Fruit fly (Drosophila melanogaster): ENCODE measurements around the gene Mgat2.
A peak's percentile ranks its signal among the peaks of the same experiment; 100 is the strongest.

Gene Mgat2

DNA sequence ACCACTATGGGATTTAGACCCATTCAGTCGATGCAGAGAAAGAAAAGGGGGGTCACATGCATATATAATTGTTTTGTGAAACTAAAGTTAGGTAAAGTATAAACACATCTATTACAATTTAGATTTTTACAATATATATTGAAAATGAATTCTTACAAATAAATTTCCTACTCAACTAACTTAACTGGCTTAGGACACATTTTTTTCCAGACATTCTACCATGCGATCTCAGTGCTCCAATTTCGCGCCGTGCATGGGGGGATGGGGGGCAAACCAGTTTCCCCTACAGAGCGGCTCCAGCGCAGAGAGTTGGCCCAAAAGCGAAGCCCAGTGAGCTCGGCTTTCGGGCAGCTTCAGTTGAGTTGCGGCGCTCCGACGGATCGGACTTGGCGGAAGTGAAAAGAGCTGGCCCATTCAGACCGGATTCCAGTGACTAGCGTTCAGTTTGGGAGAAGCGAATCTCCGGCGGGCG lies 38.9 kb downstream of the Mgat2 start, which contains the start of gene CG7896 (continued):
- no peak for TF ChIP-seq sens-2 (GFP tag; IDR thresholded peaks at IDR 0.05)
- no peak for TF ChIP-seq CG16863 (GFP tag; optimal IDR thresholded peaks at IDR 0.05)
- TF ChIP-seq Ets97D (GFP tag; optimal IDR thresholded peaks at IDR 0.05), result no peak
- no peak for TF ChIP-seq Mes4 (GFP tag; optimal IDR thresholded peaks at IDR 0.05)
- peak; percentile 7 for TF ChIP-seq pros (GFP tag; optimal IDR thresholded peaks at IDR 0.05)
- peak; percentile 35 for TF ChIP-seq slp2 (GFP tag; optimal IDR thresholded peaks at IDR 0.05)
- TF ChIP-seq p53 (GFP tag; optimal IDR thresholded peaks at IDR 0.05), result no peak
- TF ChIP-seq Hand (GFP tag; optimal IDR thresholded peaks at IDR 0.05), result peak; percentile 17
- TF ChIP-seq gt (GFP tag; IDR thresholded peaks at IDR 0.05), result peak; percentile 34; the same call in 1 of the 2 replicates
- peak; percentile 74 for TF ChIP-seq bcd (GFP tag; optimal IDR thresholded peaks at IDR 0.05)
- TF ChIP-seq Drgx (GFP tag; IDR thresholded peaks at IDR 0.05), result peak; percentile 90
- no peak for TF ChIP-seq CG15073 (GFP tag; optimal IDR thresholded peaks at IDR 0.05)
- TF ChIP-seq mam (GFP tag; optimal IDR thresholded peaks at IDR 0.05), result no peak
- no peak for TF ChIP-seq pzg (GFP tag; optimal IDR thresholded peaks at IDR 0.05)
- peak; percentile 20 for TF ChIP-seq CG30431 (GFP tag; optimal IDR thresholded peaks at IDR 0.05)
- no peak for TF ChIP-seq btn (GFP tag; optimal IDR thresholded peaks at IDR 0.05)
- peak; percentile 22 for TF ChIP-seq Fer2 (tag; optimal IDR thresholded peaks at IDR 0.05)
- peak; percentile 71 for TF ChIP-seq CG18599 (GFP tag; optimal IDR thresholded peaks at IDR 0.05)
- TF ChIP-seq CG2129 (GFP tag; IDR thresholded peaks at IDR 0.05; ENCODE audit: partially characterized antibody), result no peak
- TF ChIP-seq ap (GFP tag; IDR thresholded peaks at IDR 0.05), result no peak
- no peak for TF ChIP-seq disco-r (GFP tag; optimal IDR thresholded peaks at IDR 0.05)
- TF ChIP-seq CG11085 (GFP tag; IDR thresholded peaks at IDR 0.05), result peak; percentile 49; the same call in 1 of the 2 replicates
- TF ChIP-seq CG4360 (GFP tag; IDR thresholded peaks at IDR 0.05), result no peak
- TF ChIP-seq CG10147 (GFP tag; optimal IDR thresholded peaks at IDR 0.05), result peak; percentile 54
- no peak for TF ChIP-seq ab (GFP tag; optimal IDR thresholded peaks at IDR 0.05)
- TF ChIP-seq Gsc (GFP tag; IDR thresholded peaks at IDR 0.05), result peak; percentile 62
- TF ChIP-seq CG8089 (GFP tag; optimal IDR thresholded peaks at IDR 0.05), result no peak
- TF ChIP-seq CG4328 (GFP tag; optimal IDR thresholded peaks at IDR 0.05), result peak; percentile 43
- TF ChIP-seq vnd (GFP tag; IDR thresholded peaks at IDR 0.05; ENCODE audit: partially characterized antibody), result no peak
- peak; percentile 53 for TF ChIP-seq sug (tag; optimal IDR thresholded peaks at IDR 0.05)
- TF ChIP-seq CG10366 (GFP tag; IDR thresholded peaks at IDR 0.05), result peak; percentile 73
- TF ChIP-seq CG5245 (GFP tag; optimal IDR thresholded peaks at IDR 0.05), result peak; percentile 40
- TF ChIP-seq ERR (GFP tag; optimal IDR thresholded peaks at IDR 0.05), result no peak
- peak; percentile 59 for TF ChIP-seq CG18619 (GFP tag; optimal IDR thresholded peaks at IDR 0.05)
- peak; percentile 37 for TF ChIP-seq Max (GFP tag; optimal IDR thresholded peaks at IDR 0.05)
- TF ChIP-seq E2f1 (GFP tag; IDR thresholded peaks at IDR 0.05), result peak; percentile 76
- TF ChIP-seq Bdp1 (GFP tag; optimal IDR thresholded peaks at IDR 0.05), result no peak
- peak; percentile 22 for TF ChIP-seq mirr (GFP tag; optimal IDR thresholded peaks at IDR 0.05)
- peak; percentile 81 for TF ChIP-seq al (GFP tag; IDR thresholded peaks at IDR 0.05)
- no peak for TF ChIP-seq hb (GFP tag; IDR thresholded peaks at IDR 0.05; ENCODE audit: partially characterized antibody)
- no peak for TF ChIP-seq CG7928 (GFP tag; optimal IDR thresholded peaks at IDR 0.05)
- 0 out of 2 replicates have a peak, but pooled peaks have one; percentile 22 for TF ChIP-seq rib (GFP tag; IDR thresholded peaks at IDR 0.05)
- TF ChIP-seq cas (GFP tag; IDR thresholded peaks at IDR 0.05), result 0 out of 2 replicates have a peak, but pooled peaks have one; percentile 14
- peak; percentile 71; the same call in 2 of the 3 replicates for TF ChIP-seq CG34422 (GFP tag; IDR thresholded peaks at IDR 0.05)
- TF ChIP-seq her (GFP tag; optimal IDR thresholded peaks at IDR 0.05), result no peak
- TF ChIP-seq Dek (tag; optimal IDR thresholded peaks at IDR 0.05), result peak; percentile 24
- TF ChIP-seq CG12219 (GFP tag; optimal IDR thresholded peaks at IDR 0.05), result peak; percentile 54
- no peak for TF ChIP-seq CG16813 (GFP tag; IDR thresholded peaks at IDR 0.05; ENCODE audit: partially characterized antibody)
- peak; percentile 31; the same call in 1 of the 2 replicates for TF ChIP-seq Adf1 (GFP tag; IDR thresholded peaks at IDR 0.05)
- peak; percentile 80 for TF ChIP-seq CG13424 (tag; optimal IDR thresholded peaks at IDR 0.05)
- TF ChIP-seq CG8944 (GFP tag; optimal IDR thresholded peaks at IDR 0.05), result no peak

All from whole organism, embryonic.